Worm (Caenorhabditis elegans) whole organism, L4 larva: ENCODE measurements around the gene npr-11.

ENCODE experiments used
- D1046.2 ChIP-seq: fragments of 200-800 bp; sonication (Bioruptor generic); IDR thresholded peaks from 2 replicates; pipeline ENCODE4 v1.3.6; 2022; ENCODE audit warnings: missing genetic modification characterization, missing compliant biosample characterization
- R02D3.7 ChIP-seq: fragments of 150-350 bp; sonication (generic microtip); optimal IDR thresholded peaks from 3 replicates; lab custom pipeline; 2014; ENCODE audit warnings: missing biosample characterization, missing genetic modification characterization
- T26A8.4 ChIP-seq: fragments of 200-800 bp; sonication (Bioruptor generic); IDR thresholded peaks from 2 replicates; pipeline ENCODE4 v1.3.6; 2022; ENCODE audit warnings: missing genetic modification characterization, missing compliant biosample characterization
- Y105C5A.15 ChIP-seq: fragments of 200-800 bp; sonication (Bioruptor generic); IDR thresholded peaks from 2 replicates; pipeline ENCODE4 v1.3.6; 2022; ENCODE audit warnings: missing genetic modification characterization, missing compliant biosample characterization
- Y48G9A.11 ChIP-seq: fragments of 200-800 bp; sonication (Bioruptor generic); IDR thresholded peaks from 2 replicates; pipeline ENCODE4 v1.3.6; 2022; ENCODE audit warnings: missing genetic modification reagents, missing genetic modification characterization, missing compliant biosample characterization
- Y5F2A.4 ChIP-seq: fragments of 200-800 bp; sonication (Bioruptor generic); optimal IDR thresholded peaks from 2 replicates; lab custom pipeline; 2018; ENCODE audit warnings: mild to moderate bottlenecking, missing genetic modification characterization, missing compliant biosample characterization
- ZK337.2 ChIP-seq: fragments of 200-800 bp; sonication (Bioruptor generic); IDR thresholded peaks from 2 replicates; pipeline ENCODE4 v1.3.6; 2022; ENCODE audit warnings: missing genetic modification reagents, missing genetic modification characterization, missing compliant biosample characterization
- arid-1 ChIP-seq: fragments of 200-800 bp; sonication (Bioruptor generic); conservative IDR thresholded peaks from 2 replicates; pipeline ENCODE4 v1.3.6; 2022; ENCODE audit warnings: missing genetic modification reagents, missing genetic modification characterization, missing compliant biosample characterization
- ces-1 ChIP-seq: fragments of 150-350 bp; sonication (generic microtip); optimal IDR thresholded peaks from 4 replicates; lab custom pipeline; 2014; ENCODE audit warnings: missing biosample characterization, missing genetic modification reagents, missing genetic modification characterization
- ctbp-1 ChIP-seq: fragments of 200-800 bp; sonication (Bioruptor generic); IDR thresholded peaks from 2 replicates; pipeline ENCODE4 v1.3.6; 2022; ENCODE audit warnings: missing genetic modification reagents, missing genetic modification characterization, missing compliant biosample characterization
- daf-8 ChIP-seq: fragments of 200-800 bp; sonication (Bioruptor generic); IDR thresholded peaks from 2 replicates; pipeline ENCODE4 v1.3.6; 2022; ENCODE audit warnings: missing genetic modification characterization, missing compliant biosample characterization
- dmd-9 ChIP-seq: fragments of 200-800 bp; sonication (Bioruptor generic); IDR thresholded peaks from 2 replicates; pipeline ENCODE4 v1.3.6; 2022; ENCODE audit warnings: missing genetic modification reagents, missing genetic modification characterization, missing compliant biosample characterization
- dve-1 ChIP-seq: sonication (generic microtip); optimal IDR thresholded peaks from 2 replicates; lab custom pipeline; 2017; ENCODE audit warnings: antibody characterized with exemption, mild to moderate bottlenecking, missing genetic modification characterization, missing compliant biosample characterization; ENCODE audit not compliant: insufficient read depth
- fkh-10 ChIP-seq: fragments of 150-350 bp; optimal IDR thresholded peaks from 2 replicates; lab custom pipeline; 2014; ENCODE audit warnings: missing biosample characterization, missing genetic modification reagents, missing genetic modification characterization
- hif-1 ChIP-seq, 2 experiments: sonication (generic microtip); optimal IDR thresholded peaks; 2 replicates each; lab custom pipeline; 2016 to 2017; ENCODE audit warnings: missing compliant biosample characterization in 2 of 2, missing genetic modification characterization in 2 of 2, missing genetic modification reagents in 2 of 2, missing genotype in 2 of 2, mild to moderate bottlenecking in 1 of 2
- hmg-1.1 ChIP-seq: fragments of 200-800 bp; sonication (Bioruptor generic); IDR thresholded peaks from 2 replicates; pipeline ENCODE4 v1.3.6; 2022; ENCODE audit warnings: missing genetic modification reagents, missing genetic modification characterization, missing compliant biosample characterization
- lin-1 ChIP-seq: fragments of 200-800 bp; sonication (Bioruptor generic); IDR thresholded peaks from 2 replicates; pipeline ENCODE4 v1.3.6; 2022; ENCODE audit warnings: missing genetic modification reagents, missing genetic modification characterization, missing compliant biosample characterization
- lin-15B ChIP-seq: fragments of 150-350 bp; sonication (generic microtip); optimal IDR thresholded peaks from 3 replicates; lab custom pipeline; 2014; ENCODE audit warnings: missing biosample characterization, missing genetic modification characterization
- lsy-2 ChIP-seq, 2 experiments: fragments of 150-350 bp in 1 of 2; sonication (generic microtip) in 1 of 2; optimal IDR thresholded peaks; 2 replicates each; lab custom pipeline; 2014 to 2017; ENCODE audit warnings: missing biosample characterization in 2 of 2, missing genetic modification characterization in 2 of 2
- madf-5 ChIP-seq, 2 experiments: fragments of 200-800 bp; sonication (Bioruptor generic); IDR thresholded peaks; 2 replicates each; pipeline ENCODE4 v1.3.6; 2022; ENCODE audit warnings: missing compliant biosample characterization in 2 of 2, missing genetic modification characterization in 2 of 2
- madf-9 ChIP-seq: fragments of 200-800 bp; sonication (Bioruptor generic); conservative IDR thresholded peaks from 2 replicates; pipeline ENCODE4 v1.3.6; 2022; ENCODE audit warnings: missing genetic modification reagents, missing genetic modification characterization, missing compliant biosample characterization
- mdl-1 ChIP-seq, 2 experiments: fragments of 150-350 bp in 1 of 2; sonication (generic microtip) in 1 of 2; optimal IDR thresholded peaks; 2 replicates each; lab custom pipeline; 2014 to 2017; ENCODE audit warnings: missing biosample characterization in 2 of 2, missing genetic modification characterization in 2 of 2
- mxl-2 ChIP-seq: fragments of 200-800 bp; sonication (Bioruptor generic); conservative IDR thresholded peaks from 2 replicates; pipeline ENCODE4 v1.3.6; 2022; ENCODE audit warnings: missing genetic modification reagents, missing genetic modification characterization, missing compliant biosample characterization
- mxl-3 ChIP-seq: fragments of 200-800 bp; sonication (Bioruptor generic); optimal IDR thresholded peaks from 2 replicates; lab custom pipeline; 2018; ENCODE audit warnings: mild to moderate bottlenecking, missing genetic modification characterization, missing compliant biosample characterization
- nhr-10 ChIP-seq: fragments of 150-350 bp; optimal IDR thresholded peaks from 2 replicates; lab custom pipeline; 2014; ENCODE audit warnings: missing biosample characterization, missing genetic modification characterization
- nhr-102 ChIP-seq: sonication (generic microtip); optimal IDR thresholded peaks from 2 replicates; lab custom pipeline; 2016; ENCODE audit warnings: mild to moderate bottlenecking, missing genetic modification characterization, moderate library complexity, missing compliant biosample characterization
- nhr-25 ChIP-seq: sonication (generic microtip); optimal IDR thresholded peaks from 2 replicates; lab custom pipeline; 2017; ENCODE audit warnings: missing genetic modification characterization, mild to moderate bottlenecking, missing compliant biosample characterization, antibody characterized with exemption, moderate library complexity, borderline replicate concordance; ENCODE audit not compliant: insufficient read depth
- nhr-41 ChIP-seq: fragments of 200-800 bp; sonication (Bioruptor generic); IDR thresholded peaks from 2 replicates; pipeline ENCODE4 v1.3.6; 2022; ENCODE audit warnings: missing genetic modification reagents, missing genetic modification characterization, missing compliant biosample characterization
- nhr-48 ChIP-seq: sonication (generic microtip); optimal IDR thresholded peaks from 2 replicates; lab custom pipeline; 2016; ENCODE audit warnings: mild to moderate bottlenecking, missing genetic modification characterization, missing compliant biosample characterization
- nhr-77 ChIP-seq: fragments of 150-350 bp; optimal IDR thresholded peaks from 2 replicates; lab custom pipeline; 2014; ENCODE audit warnings: missing biosample characterization, missing genetic modification characterization
- pha-4 ChIP-seq, 2 experiments: fragments of 150-350 bp in 1 of 2; fragments of 200-800 bp in 1 of 2; sonication (Bioruptor generic) in 1 of 2; IDR thresholded peaks in 1 of 2; optimal IDR thresholded peaks in 1 of 2; 2 replicates each; pipeline versions ENCODE4 v1.3.6 to Lab custom; 2014 to 2022; ENCODE audit warnings: missing genetic modification characterization in 2 of 2, missing genetic modification reagents in 2 of 2, missing biosample characterization in 1 of 2, missing compliant biosample characterization in 1 of 2
- php-3 ChIP-seq: fragments of 200-800 bp; sonication (Bioruptor generic); IDR thresholded peaks from 2 replicates; pipeline ENCODE4 v1.3.6; 2022; ENCODE audit warnings: missing genetic modification reagents, missing genetic modification characterization, missing compliant biosample characterization
- pqm-1 ChIP-seq: sonication (generic microtip); optimal IDR thresholded peaks from 2 replicates; lab custom pipeline; 2017; ENCODE audit warnings: missing biosample characterization, missing genetic modification characterization
- rbr-2 ChIP-seq: sonication (generic microtip); optimal IDR thresholded peaks from 2 replicates; lab custom pipeline; 2016; ENCODE audit warnings: missing genotype, missing genetic modification characterization, missing compliant biosample characterization
- sdz-12 ChIP-seq: fragments of 200-800 bp; sonication (Bioruptor generic); optimal IDR thresholded peaks from 2 replicates; lab custom pipeline; 2018; ENCODE audit warnings: mild to moderate bottlenecking, missing genetic modification characterization, missing compliant biosample characterization
- skn-1 ChIP-seq: fragments of 150-350 bp; optimal IDR thresholded peaks from 2 replicates; lab custom pipeline; 2014; ENCODE audit warnings: missing biosample characterization, missing genetic modification characterization
- snpc-4 ChIP-seq: fragments of 150-350 bp; optimal IDR thresholded peaks from 2 replicates; lab custom pipeline; 2014; ENCODE audit warnings: missing biosample characterization, missing genetic modification characterization
- tra-1 ChIP-seq: fragments of 200-800 bp; sonication (Bioruptor generic); IDR thresholded peaks from 2 replicates; pipeline ENCODE4 v1.3.6; 2022; ENCODE audit warnings: missing genetic modification reagents, missing genetic modification characterization, missing compliant biosample characterization
- unc-130 ChIP-seq: sonication (generic microtip); optimal IDR thresholded peaks from 2 replicates; lab custom pipeline; 2016; ENCODE audit warnings: missing genetic modification reagents, missing genetic modification characterization, missing compliant biosample characterization
- zfp-2 ChIP-seq: sonication (generic microtip); optimal IDR thresholded peaks from 2 replicates; lab custom pipeline; 2016; ENCODE audit warnings: mild to moderate bottlenecking, missing genetic modification characterization, missing compliant biosample characterization
- ztf-7 ChIP-seq: fragments of 150-350 bp; optimal IDR thresholded peaks from 2 replicates; lab custom pipeline; 2014; ENCODE audit warnings: missing biosample characterization, missing genetic modification characterization

npr-11 gene

ce11 chrX:1272539-1272938, 17.1 kb upstream of the npr-11 start, which contains the start of gene C52B11.5 (continued):
- TF ChIP-seq D1046.2 (GFP tag; lab: Robert Waterston, UW) = no peak
- no peak for TF ChIP-seq ztf-7 (tag; lab: Kevin White, UChicago)
- peak; percentile 88; the same call in 1 of the 2 replicates for TF ChIP-seq lin-1
- TF ChIP-seq R02D3.7 (tag; lab: Kevin White, UChicago) = no peak
- no peak for TF ChIP-seq dmd-9
- no peak for TF ChIP-seq unc-130
- peak; percentile 83 for TF ChIP-seq nhr-48 (tag; lab: Kevin White, UChicago)
- TF ChIP-seq tra-1 (GFP tag; lab: Robert Waterston, UW) = peak; percentile 81
- no peak for TF ChIP-seq ZK337.2 (GFP tag; lab: Robert Waterston, UW)
- TF ChIP-seq madf-9 = no peak
- TF ChIP-seq Y105C5A.15 = 0 out of 2 replicates have a peak, but pooled peaks have one; percentile 31
- TF ChIP-seq dve-1 (tag; lab: Kevin White, UChicago) = peak; percentile 90
- TF ChIP-seq php-3 (GFP tag; lab: Robert Waterston, UW) = peak; percentile 96
- no peak for TF ChIP-seq rbr-2 (tag; lab: Kevin White, UChicago)
- TF ChIP-seq skn-1 = no peak
- TF ChIP-seq daf-8 (GFP tag; lab: Robert Waterston, UW) = no peak
- TF ChIP-seq fkh-10 = no peak
- TF ChIP-seq nhr-77 = peak; percentile 79
- TF ChIP-seq nhr-41 (GFP tag; lab: Robert Waterston, UW) = peak; percentile 82
- TF ChIP-seq pqm-1 (tag; lab: Kevin White, UChicago) = peak; percentile 99
- TF ChIP-seq ctbp-1 = no peak
- no peak for TF ChIP-seq madf-5 (GFP tag; IDR thresholded peaks at IDR 0.05; lab: Robert Waterston, UW)
- TF ChIP-seq nhr-25 (tag; lab: Kevin White, UChicago) = no peak
- TF ChIP-seq T26A8.4 (GFP tag; lab: Robert Waterston, UW) = no peak
- peak; percentile 49 for TF ChIP-seq nhr-10 (tag; lab: Kevin White, UChicago)
- no peak for TF ChIP-seq lin-15B
- no peak for TF ChIP-seq mxl-2 (GFP tag; lab: Robert Waterston, UW)
- no peak for TF ChIP-seq sdz-12 (GFP tag; lab: Kevin White, UChicago)
- TF ChIP-seq hmg-1.1 (GFP tag; lab: Robert Waterston, UW) = no peak
- TF ChIP-seq mxl-3 (GFP tag; lab: Kevin White, UChicago) = peak; percentile 48
- no peak for TF ChIP-seq pha-4 (GFP tag; IDR thresholded peaks at IDR 0.05; lab: Robert Waterston, UW)
- no peak for TF ChIP-seq pha-4 (tag; optimal IDR thresholded peaks at IDR 0.05; lab: Kevin White, UChicago)
- TF ChIP-seq nhr-102 = no peak
- TF ChIP-seq Y48G9A.11 = no peak

- TF ChIP-seq mdl-1 (tag; optimal IDR thresholded peaks at IDR 0.05; lab: Kevin White, UChicago) (no peak), zfp-2 (tag; lab: Kevin White, UChicago) (no peak), nhr-102 (no peak), snpc-4 (tag; lab: Kevin White, UChicago) (no peak), Y5F2A.4 (GFP tag; lab: Kevin White, UChicago) (no peak), lin-15B (no peak), lsy-2 (tag; optimal IDR thresholded peaks at IDR 0.05; lab: Kevin White, UChicago) (no peak)
- TF ChIP-seq, all 104 proteins: peak for 0
Observed at ce11 chrX:1270598-1270997, 15.2 kb upstream of the npr-11 start, which contains the start of gene C25G6.1. C25G6.1 (plus strand) TSS chrX:1270898.

- TF ChIP-seq arid-1 (GFP tag; lab: Robert Waterston, UW) (no peak), ces-1 (GFP tag; lab: Kevin White, UChicago) (peak; percentile 91), zfp-2 (tag; lab: Kevin White, UChicago) (no peak), nhr-10 (tag; lab: Kevin White, UChicago) (no peak), hif-1 (tag; optimal IDR thresholded peaks at IDR 0.05; lab: Kevin White, UChicago) (no peak), ctbp-1 (0 out of 2 replicates have a peak, but pooled peaks have one; percentile 29)
Observed at ce11 chrX:1265336-1265735, 9.9 kb upstream of the npr-11 start.
